Worm (Caenorhabditis elegans): Measurements from ENCODE around the gene T28H11.8.
"Not testable (repeated sequence)": the region's sequence is repeated elsewhere in the genome, so short reads cannot be mapped to it uniquely, and the experiment has no call there.

T28H11.8 gene

ce11 chrIV:5037489-5037888 is 17.1 kb upstream of the T28H11.8 start, which contains the start of gene C09B9.1:
Gene C09B9.1 (plus strand): TSS chrIV:5037789.
- TF ChIP-seq ceh-82 (tag; optimal IDR thresholded peaks at IDR 0.05) = no peak
- TF ChIP-seq unc-39 (tag; optimal IDR thresholded peaks at IDR 0.05) = no peak
- TF ChIP-seq jun-1 (tag; optimal IDR thresholded peaks at IDR 0.05) = no peak
- no peak for TF ChIP-seq unc-62 (GFP tag; optimal IDR thresholded peaks at IDR 0.05)
- no peak for TF ChIP-seq ama-1 (optimal IDR thresholded peaks at IDR 0.05)
- TF ChIP-seq nhr-237 (tag; optimal IDR thresholded peaks at IDR 0.05) = no peak
- TF ChIP-seq pqm-1 (tag; optimal IDR thresholded peaks at IDR 0.05) = no peak
- TF ChIP-seq ztf-4 (tag; optimal IDR thresholded peaks at IDR 0.05) = no peak
- no peak for TF ChIP-seq daf-12 (tag; optimal IDR thresholded peaks at IDR 0.05)
- no peak for TF ChIP-seq eor-1 (tag; optimal IDR thresholded peaks at IDR 0.05)
- TF ChIP-seq R02D3.7 (tag; optimal IDR thresholded peaks at IDR 0.05) = no peak
- no peak for TF ChIP-seq nhr-25 (tag; optimal IDR thresholded peaks at IDR 0.05)
- no peak for TF ChIP-seq tbx-2 (tag; optimal IDR thresholded peaks at IDR 0.05)
- TF ChIP-seq mml-1 (tag; optimal IDR thresholded peaks at IDR 0.05) = no peak
- no peak for TF ChIP-seq aly-2 (tag; optimal IDR thresholded peaks at IDR 0.05)
- no peak for TF ChIP-seq lin-39 (tag; optimal IDR thresholded peaks at IDR 0.05)
- TF ChIP-seq fos-1 (tag; optimal IDR thresholded peaks at IDR 0.05) = no peak

ce11 chrIV:5033276-5033675 is 12.8 kb upstream of the T28H11.8 start, which contains the start of gene C09B9.4:
Gene C09B9.4 (minus strand): TSS chrIV:5033376.
- TF ChIP-seq R02D3.7 (tag; optimal IDR thresholded peaks at IDR 0.05) = no peak
- TF ChIP-seq nhr-12 (tag; optimal IDR thresholded peaks at IDR 0.05) = no peak
- no peak for TF ChIP-seq ama-1 (optimal IDR thresholded peaks at IDR 0.05)
- no peak for TF ChIP-seq nhr-237 (tag; optimal IDR thresholded peaks at IDR 0.05)
- no peak for TF ChIP-seq pha-4 (tag; optimal IDR thresholded peaks at IDR 0.05)
- TF ChIP-seq egl-5 (tag; optimal IDR thresholded peaks at IDR 0.05) = no peak
- TF ChIP-seq nhr-43 (tag; optimal IDR thresholded peaks at IDR 0.05; ENCODE audit: poor library complexity, severe bottlenecking) = no peak
- no peak for TF ChIP-seq daf-12 (tag; optimal IDR thresholded peaks at IDR 0.05)
- no peak for TF ChIP-seq nhr-67 (tag; optimal IDR thresholded peaks at IDR 0.05)
- TF ChIP-seq elt-2 (tag; optimal IDR thresholded peaks at IDR 0.05) = no peak
- TF ChIP-seq aly-2 (tag; optimal IDR thresholded peaks at IDR 0.05) = no peak

- TF ChIP-seq unc-39 (tag; optimal IDR thresholded peaks at IDR 0.05) (no peak), mml-1 (tag; optimal IDR thresholded peaks at IDR 0.05) (no peak), ztf-4 (tag; optimal IDR thresholded peaks at IDR 0.05) (no peak), skn-1 (tag; optimal IDR thresholded peaks at IDR 0.05) (no peak), unc-62 (GFP tag; optimal IDR thresholded peaks at IDR 0.05) (no peak), ceh-16 (tag; optimal IDR thresholded peaks at IDR 0.05) (no peak), nhr-25 (tag; optimal IDR thresholded peaks at IDR 0.05) (no peak), nhr-12 (tag; optimal IDR thresholded peaks at IDR 0.05) (no peak)
Observed at ce11 chrIV:5031346-5031745, 10.9 kb upstream of the T28H11.8 start.

ce11 chrIV:5028978-5029377 is 8.5 kb upstream of the T28H11.8 start, which contains the start of the genes best-6 and C09B9.2:
Gene best-6 (minus strand): TSS chrIV:5029078.
Gene C09B9.2 (plus strand): TSS chrIV:5029291.
- TF ChIP-seq daf-12 (tag; optimal IDR thresholded peaks at IDR 0.05) (no peak), lsy-12 (tag; optimal IDR thresholded peaks at IDR 0.05) (no peak), aly-2 (tag; optimal IDR thresholded peaks at IDR 0.05) (no peak), fkh-10 (GFP tag; optimal IDR thresholded peaks at IDR 0.05) (no peak), nhr-77 (tag; optimal IDR thresholded peaks at IDR 0.05) (no peak), unc-39 (tag; optimal IDR thresholded peaks at IDR 0.05) (no peak), eor-1 (tag; optimal IDR thresholded peaks at IDR 0.05) (no peak), ztf-4 (tag; optimal IDR thresholded peaks at IDR 0.05) (no peak)

DNA sequence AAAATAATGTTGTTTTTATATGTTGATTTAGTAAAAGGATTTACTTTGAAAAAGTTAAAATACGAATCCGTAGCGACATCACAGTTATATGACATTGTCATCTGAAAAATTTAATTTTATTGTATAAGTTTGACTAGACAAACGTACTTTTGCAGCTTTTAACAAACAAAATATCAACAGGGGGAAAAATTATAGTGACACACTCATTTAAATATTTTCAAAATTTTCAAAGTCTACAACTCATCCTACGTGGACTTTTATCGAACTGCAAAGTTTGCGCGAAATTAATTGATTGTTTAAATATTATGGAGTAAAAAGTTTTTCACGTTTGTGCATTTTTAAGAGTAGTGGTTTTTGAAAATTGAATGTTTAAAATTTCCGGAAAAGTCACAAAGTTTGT is 5.2 kb upstream of the T28H11.8 start, which contains the start of gene C09B9.85:
Gene C09B9.85 (minus strand): TSS at position 101 of the 400 bp plus-strand sequence.
- TF ChIP-seq jun-1 (tag; optimal IDR thresholded peaks at IDR 0.05) (no peak), nhr-12 (tag; optimal IDR thresholded peaks at IDR 0.05) (no peak), elt-3 (tag; optimal IDR thresholded peaks at IDR 0.05) (no peak), daf-12 (tag; optimal IDR thresholded peaks at IDR 0.05) (no peak), pqm-1 (tag; optimal IDR thresholded peaks at IDR 0.05) (no peak), ama-1 (optimal IDR thresholded peaks at IDR 0.05) (no peak), pha-4 (tag; optimal IDR thresholded peaks at IDR 0.05) (no peak), ceh-28 (tag; optimal IDR thresholded peaks at IDR 0.05) (no peak), fos-1 (tag; optimal IDR thresholded peaks at IDR 0.05) (no peak)

ce11 chrIV:5017075-5017474 is 3.4 kb downstream of the T28H11.8 start, which contains the start of gene T28H11.7:
Gene T28H11.7 (minus strand): TSS chrIV:5017175.
- not testable (repeated sequence) for TF ChIP-seq nhr-23, nhr-76, nhr-28 (tag; optimal IDR thresholded peaks at IDR 0.05)

Data from whole organism, L3 larva.